Fruit fly (Drosophila melanogaster): Measurements from ENCODE around the gene Plp.
A peak's percentile ranks its signal among the peaks of the same experiment; 100 is the strongest.

The Plp gene

DNA sequence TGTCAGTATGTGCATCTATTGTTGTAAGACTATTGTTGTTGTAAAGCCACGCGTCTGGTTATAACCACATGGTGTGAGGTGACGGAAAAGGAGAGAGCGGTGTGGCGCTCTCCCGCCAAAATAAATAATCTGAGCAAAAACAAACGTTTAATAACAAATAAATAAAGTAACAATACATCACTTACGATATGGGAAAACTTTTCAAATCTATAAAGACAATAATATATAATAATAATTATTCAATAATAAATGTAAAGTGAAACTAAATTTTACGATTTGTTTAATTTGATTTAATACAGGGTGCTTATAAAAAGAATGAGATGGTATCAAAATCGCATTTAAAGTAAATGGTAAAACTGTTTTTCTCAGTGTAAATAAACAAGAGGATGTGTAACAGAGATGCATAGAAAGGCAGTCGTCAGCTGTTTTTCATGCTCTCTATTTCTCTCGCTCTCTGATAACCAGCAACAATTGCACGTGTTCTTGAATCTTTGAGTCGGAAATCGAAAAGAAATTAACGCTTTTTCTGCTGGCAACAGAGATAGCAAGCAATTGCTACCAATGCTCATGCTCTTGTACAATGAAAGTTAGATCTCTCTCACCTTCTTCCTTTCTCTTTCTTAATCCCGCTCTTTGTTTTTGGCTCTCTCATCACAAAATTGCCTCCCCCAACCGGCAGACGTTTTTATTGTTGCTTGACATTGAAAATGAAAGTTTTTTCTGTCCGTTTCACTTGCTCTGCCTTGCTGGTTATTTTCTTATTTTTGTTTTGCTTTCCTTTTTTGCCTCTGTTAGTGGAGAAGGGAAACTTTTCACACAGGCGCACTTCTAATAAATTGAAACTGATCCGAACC is 4.4 kb upstream of the Plp start (continued):
- TF ChIP-seq CG9797 (GFP tag; optimal IDR thresholded peaks at IDR 0.05) (no peak), z (GFP tag; IDR thresholded peaks at IDR 0.05) (no peak), CG3407 (GFP tag; optimal IDR thresholded peaks at IDR 0.05) (peak; percentile 79), CG32772 (GFP tag; IDR thresholded peaks at IDR 0.05) (peak; percentile 71; the same call in 1 of the 2 replicates), Oaz (GFP tag; IDR thresholded peaks at IDR 0.05) (no peak), Hr51 (GFP tag; optimal IDR thresholded peaks at IDR 0.05) (peak in 1 of 2 experiments; percentile 90), oc (tag; optimal IDR thresholded peaks at IDR 0.05) (peak; percentile 72), run (tag; optimal IDR thresholded peaks at IDR 0.05) (peak; percentile 92), maf-S (GFP tag; optimal IDR thresholded peaks at IDR 0.05) (peak; percentile 15), en (GFP tag; optimal IDR thresholded peaks at IDR 0.05) (no peak), Sry-β (GFP tag; optimal IDR thresholded peaks at IDR 0.05) (peak; percentile 41), Xrp1 (GFP tag; IDR thresholded peaks at IDR 0.05) (peak; percentile 94), btn (GFP tag; optimal IDR thresholded peaks at IDR 0.05) (no peak), corto (GFP tag; optimal IDR thresholded peaks at IDR 0.05) (peak; percentile 5), CG15514 (GFP tag; optimal IDR thresholded peaks at IDR 0.05) (peak; percentile 82), slbo (GFP tag; IDR thresholded peaks at IDR 0.05) (peak; percentile 71), HLH4C (GFP tag; IDR thresholded peaks at IDR 0.05; ENCODE audit: partially characterized antibody) (no peak), CG43689 (GFP tag; IDR thresholded peaks at IDR 0.05) (peak; percentile 27; the same call in 1 of the 2 replicates), wdn (GFP tag; IDR thresholded peaks at IDR 0.05) (no peak), CG18011 (GFP tag; optimal IDR thresholded peaks at IDR 0.05) (no peak), HmgZ (tag; optimal IDR thresholded peaks at IDR 0.05) (peak; percentile 22), Blimp-1 (GFP tag; optimal IDR thresholded peaks at IDR 0.05) (peak; percentile 93), CG3163 (GFP tag; optimal IDR thresholded peaks at IDR 0.05) (peak; percentile 28), BtbVII (GFP tag; optimal IDR thresholded peaks at IDR 0.05) (peak; percentile 86), lilli (GFP tag; optimal IDR thresholded peaks at IDR 0.05) (peak; percentile 27), zen2 (GFP tag; IDR thresholded peaks at IDR 0.05; ENCODE audit: partially characterized antibody) (no peak), Fer3 (tag; optimal IDR thresholded peaks at IDR 0.05) (peak; percentile 89), CG6683 (GFP tag; optimal IDR thresholded peaks at IDR 0.05) (peak; percentile 91), Side (GFP tag; optimal IDR thresholded peaks at IDR 0.05) (no peak), disco-r (GFP tag; optimal IDR thresholded peaks at IDR 0.05) (peak; percentile 12), so (GFP tag; IDR thresholded peaks at IDR 0.05) (no peak), zfh1 (GFP tag; IDR thresholded peaks at IDR 0.05) (peak; percentile 90), CG12236 (GFP tag; optimal IDR thresholded peaks at IDR 0.05) (no peak), nau (GFP tag; optimal IDR thresholded peaks at IDR 0.05) (peak; percentile 80), C15 (GFP tag; IDR thresholded peaks at IDR 0.05) (peak; percentile 27; the same call in 1 of the 3 replicates), CG9876 (GFP tag; optimal IDR thresholded peaks at IDR 0.05) (no peak), Myb (GFP tag; optimal IDR thresholded peaks at IDR 0.05) (no peak), hth (optimal IDR thresholded peaks at IDR 0.05) (no peak), CG15479 (GFP tag; optimal IDR thresholded peaks at IDR 0.05) (peak; percentile 13), Dad (GFP tag; optimal IDR thresholded peaks at IDR 0.05) (no peak), tna (GFP tag; IDR thresholded peaks at IDR 0.05; ENCODE audit: partially characterized antibody) (no peak), CkIIα-i1 (GFP tag; IDR thresholded peaks at IDR 0.05) (no peak), CG6654 (GFP tag; optimal IDR thresholded peaks at IDR 0.05) (peak; percentile 63), CG42726 (GFP tag; IDR thresholded peaks at IDR 0.05; ENCODE audit: partially characterized antibody) (no peak), Aef1 (GFP tag; IDR thresholded peaks at IDR 0.05) (no peak; the same call in 1 of the 3 replicates), Rfx (GFP tag; IDR thresholded peaks at IDR 0.05) (peak; percentile 81), CG1832 (GFP tag; optimal IDR thresholded peaks at IDR 0.05) (no peak), CG7745 (tag; optimal IDR thresholded peaks at IDR 0.05) (no peak), crol (GFP tag; IDR thresholded peaks at IDR 0.05) (no peak; the same call in 1 of the 2 replicates)

All from whole organism, embryonic.